Fruit fly (Drosophila melanogaster): ENCODE results near the gene Raf.

Gene Raf

dm6 chrX:2329312-2329711, 34.0 kb downstream of the Raf start:
- peak; percentile 76 for TF ChIP-seq lz (GFP tag; optimal IDR thresholded peaks at IDR 0.05)
- TF ChIP-seq Eip75B (GFP tag; optimal IDR thresholded peaks at IDR 0.05), result peak; percentile 67
- peak; percentile 40 for TF ChIP-seq CG6808 (GFP tag; optimal IDR thresholded peaks at IDR 0.05)
- TF ChIP-seq CG6854 (GFP tag; optimal IDR thresholded peaks at IDR 0.05), result no peak
- TF ChIP-seq Hr38 (GFP tag; optimal IDR thresholded peaks at IDR 0.05), result no peak
- TF ChIP-seq CG16779 (tag; optimal IDR thresholded peaks at IDR 0.05), result no peak
- peak; percentile 91 for TF ChIP-seq svp (GFP tag)
- no peak for TF ChIP-seq CG15336 (GFP tag; IDR thresholded peaks at IDR 0.05)
- TF ChIP-seq Gug (GFP tag; IDR thresholded peaks at IDR 0.05), result no peak
- peak; percentile 56 for TF ChIP-seq Sox15 (GFP tag; optimal IDR thresholded peaks at IDR 0.05)
- peak; percentile 11 for TF ChIP-seq fkh (GFP tag; optimal IDR thresholded peaks at IDR 0.05)
- TF ChIP-seq CG6163 (GFP tag; IDR thresholded peaks at IDR 0.05), result peak; percentile 59; the same call in 2 of the 3 replicates
- peak; percentile 64 for TF ChIP-seq CG34406 (GFP tag; optimal IDR thresholded peaks at IDR 0.05)
- no peak for TF ChIP-seq Blimp-1 (GFP tag; optimal IDR thresholded peaks at IDR 0.05)
- TF ChIP-seq vri (GFP tag; optimal IDR thresholded peaks at IDR 0.05), result peak; percentile 74
- peak; percentile 80 for TF ChIP-seq CG6792 (GFP tag; optimal IDR thresholded peaks at IDR 0.05)
- TF ChIP-seq Hr4 (GFP tag; optimal IDR thresholded peaks at IDR 0.05), result no peak
- no peak for TF ChIP-seq Met (GFP tag; optimal IDR thresholded peaks at IDR 0.05)
- peak; percentile 68 for TF ChIP-seq OdsH (GFP tag; optimal IDR thresholded peaks at IDR 0.05)
- TF ChIP-seq salr (GFP tag; optimal IDR thresholded peaks at IDR 0.05), result peak in 1 of 2 experiments; percentile 8
- TF ChIP-seq CG8319 (GFP tag; optimal IDR thresholded peaks at IDR 0.05), result no peak
- TF ChIP-seq CG31627 (GFP tag; optimal IDR thresholded peaks at IDR 0.05), result peak; percentile 73
- TF ChIP-seq CG8119 (GFP tag; IDR thresholded peaks at IDR 0.05), result 0 out of 3 replicates have a peak, but pooled peaks have one; percentile 29
- peak; percentile 50 for TF ChIP-seq spab (GFP tag; optimal IDR thresholded peaks at IDR 0.05)
- TF ChIP-seq CG7368 (GFP tag; optimal IDR thresholded peaks at IDR 0.05), result peak; percentile 63
- peak; percentile 49 for TF ChIP-seq Ets21C (GFP tag; optimal IDR thresholded peaks at IDR 0.05)
- TF ChIP-seq eg (GFP tag; IDR thresholded peaks at IDR 0.05), result no peak
- peak; percentile 55 for TF ChIP-seq net (GFP tag; optimal IDR thresholded peaks at IDR 0.05)
- peak; percentile 37 for TF ChIP-seq CG11902 (GFP tag; optimal IDR thresholded peaks at IDR 0.05)
- peak; percentile 77 for TF ChIP-seq topi (GFP tag; optimal IDR thresholded peaks at IDR 0.05)
- TF ChIP-seq esn (GFP tag; optimal IDR thresholded peaks at IDR 0.05), result peak; percentile 83
- no peak for TF ChIP-seq CG4318 (GFP tag; optimal IDR thresholded peaks at IDR 0.05)
- peak; percentile 66 for TF ChIP-seq achi (GFP tag; optimal IDR thresholded peaks at IDR 0.05)
- TF ChIP-seq CG6276 (GFP tag; optimal IDR thresholded peaks at IDR 0.05), result no peak
- TF ChIP-seq Eip78C (GFP tag), result peak; percentile 91
- peak; percentile 65 for TF ChIP-seq CG3919 (GFP tag; optimal IDR thresholded peaks at IDR 0.05)
- peak; percentile 59 for TF ChIP-seq CG10669 (GFP tag; optimal IDR thresholded peaks at IDR 0.05)
- TF ChIP-seq CG3032 (tag; optimal IDR thresholded peaks at IDR 0.05), result peak; percentile 51
- TF ChIP-seq Sox14 (GFP tag; optimal IDR thresholded peaks at IDR 0.05), result peak; percentile 67
- peak; percentile 59 for TF ChIP-seq CG10631 (GFP tag; optimal IDR thresholded peaks at IDR 0.05)
- peak; percentile 49 for TF ChIP-seq CG8632 (GFP tag; optimal IDR thresholded peaks at IDR 0.05)
- TF ChIP-seq Sox102F (GFP tag; optimal IDR thresholded peaks at IDR 0.05), result peak; percentile 77
- peak; percentile 43 for TF ChIP-seq CG11762 (GFP tag; optimal IDR thresholded peaks at IDR 0.05; ENCODE audit: insufficient read depth)
- TF ChIP-seq pdm3 (GFP tag; optimal IDR thresholded peaks at IDR 0.05), result peak; percentile 74
- TF ChIP-seq acj6 (GFP tag; optimal IDR thresholded peaks at IDR 0.05), result peak; percentile 68
- no peak for TF ChIP-seq Lpt (GFP tag; optimal IDR thresholded peaks at IDR 0.05)
- TF ChIP-seq fd59A (GFP tag; optimal IDR thresholded peaks at IDR 0.05), result peak; percentile 48
- TF ChIP-seq dac (GFP tag; optimal IDR thresholded peaks at IDR 0.05), result no peak
- peak; percentile 47 for TF ChIP-seq dsx (GFP tag; optimal IDR thresholded peaks at IDR 0.05; ENCODE audit: poor library complexity, severe bottlenecking)
- TF ChIP-seq ss (GFP tag; optimal IDR thresholded peaks at IDR 0.05), result peak; percentile 36 to 72
- no peak for TF ChIP-seq CG11294 (GFP tag; IDR thresholded peaks at IDR 0.05)
- TF ChIP-seq Hr39 (GFP tag; optimal IDR thresholded peaks at IDR 0.05), result peak; percentile 73
